Worm (Caenorhabditis elegans): ENCODE data around the gene sluh-7.

DNA sequence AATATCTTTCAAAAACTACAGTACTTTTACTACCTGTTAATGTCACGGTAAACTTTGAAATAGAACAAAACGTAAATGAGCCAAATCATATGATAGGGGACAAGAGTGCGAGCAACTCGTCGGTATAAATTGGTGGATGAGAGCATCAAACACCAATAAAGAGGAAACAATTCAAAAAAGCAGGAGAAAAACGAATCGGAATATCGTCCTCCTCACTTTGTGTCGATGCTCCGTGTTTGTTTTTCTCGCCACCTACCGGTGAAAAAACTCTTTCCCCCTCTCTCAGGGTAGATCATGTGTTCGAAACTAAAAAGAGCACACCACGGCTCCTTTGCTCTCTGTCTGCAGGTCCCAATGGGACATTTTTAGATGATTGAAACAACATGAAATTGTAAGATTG, 27.5 kb downstream of the sluh-7 start:
- no peak for TF ChIP-seq him-1 (tag; optimal IDR thresholded peaks at IDR 0.05)
- TF ChIP-seq dao-5 (tag; optimal IDR thresholded peaks at IDR 0.05): no peak

Measured in whole organism, L4/young adult.